Fruit fly (Drosophila melanogaster) whole organism, adult: ENCODE results near the gene CheB38c.
A peak's percentile ranks its signal among the peaks of the same experiment; 100 is the strongest.

Source experiments
- CG11617 ChIP-seq: fragments of 200-800 bp; sonication (Bioruptor generic); optimal IDR thresholded peaks from 2 replicates; lab custom pipeline; 2017; ENCODE audit warnings: mild to moderate bottlenecking, missing biosample characterization, missing genetic modification reagents, missing genetic modification characterization
- CG12768 ChIP-seq: fragments of 200-800 bp; sonication (Bioruptor generic); optimal IDR thresholded peaks from 2 replicates; lab custom pipeline; 2017; ENCODE audit warnings: missing biosample characterization, missing genetic modification characterization, mild to moderate bottlenecking, moderate library complexity, missing genetic modification reagents
- CG14711 ChIP-seq: fragments of 200-800 bp; sonication (Bioruptor generic); optimal IDR thresholded peaks from 2 replicates; lab custom pipeline; 2018; ENCODE audit warnings: missing biosample characterization, mild to moderate bottlenecking, missing genetic modification characterization, moderate library complexity
- CG1620 ChIP-seq: fragments of 200-800 bp; sonication (Bioruptor generic); optimal IDR thresholded peaks from 2 replicates; lab custom pipeline; 2016; ENCODE audit warnings: missing biosample characterization, missing genetic modification characterization
- CG33017 ChIP-seq: fragments of 200-800 bp; sonication (Bioruptor generic); optimal IDR thresholded peaks from 2 replicates; lab custom pipeline; 2018; ENCODE audit warnings: missing biosample characterization, mild to moderate bottlenecking, missing genetic modification characterization, moderate library complexity
- CG5204 ChIP-seq: fragments of 200-800 bp; sonication (Bioruptor generic); optimal IDR thresholded peaks from 2 replicates; lab custom pipeline; 2016; ENCODE audit warnings: missing biosample characterization, missing genetic modification characterization
- CG7045 ChIP-seq: fragments of 200-800 bp; sonication (Bioruptor generic); optimal IDR thresholded peaks from 2 replicates; lab custom pipeline; 2017; ENCODE audit warnings: missing biosample characterization, mild to moderate bottlenecking, missing genetic modification characterization
- CG7101 ChIP-seq: fragments of 200-800 bp; sonication (Bioruptor generic); optimal IDR thresholded peaks from 2 replicates; lab custom pipeline; 2018; ENCODE audit warnings: missing biosample characterization, mild to moderate bottlenecking, missing genetic modification characterization, moderate library complexity
- Clk ChIP-seq: fragments of 200-800 bp; sonication (Bioruptor generic); optimal IDR thresholded peaks from 2 replicates; lab custom pipeline; 2017; ENCODE audit warnings: missing biosample characterization, missing genetic modification characterization
- Crg-1 ChIP-seq: fragments of 200-800 bp; sonication (Bioruptor generic); optimal IDR thresholded peaks from 2 replicates; lab custom pipeline; 2016; ENCODE audit warnings: missing biosample characterization, missing genetic modification characterization
- Hr96 ChIP-seq: fragments of 200-800 bp; sonication (Bioruptor generic); optimal IDR thresholded peaks from 2 replicates; lab custom pipeline; 2016; ENCODE audit warnings: missing biosample characterization, missing genetic modification characterization
- Mnt ChIP-seq: fragments of 200-800 bp; sonication (Bioruptor generic); optimal IDR thresholded peaks from 2 replicates; lab custom pipeline; 2016; ENCODE audit warnings: missing biosample characterization, mild to moderate bottlenecking, missing genetic modification characterization
- bab1 ChIP-seq: fragments of 200-800 bp; sonication (Bioruptor generic); optimal IDR thresholded peaks from 3 replicates; lab custom pipeline; 2019; ENCODE audit warnings: missing biosample characterization, mild to moderate bottlenecking, missing genetic modification characterization, moderate library complexity
- cic ChIP-seq: fragments of 200-800 bp; sonication (Bioruptor generic); optimal IDR thresholded peaks from 2 replicates; lab custom pipeline; 2017; ENCODE audit warnings: missing biosample characterization, mild to moderate bottlenecking, missing genetic modification characterization, moderate library complexity
- cnc ChIP-seq, 2 experiments: fragments of >200 bp; optimal IDR thresholded peaks; 2 replicates each; lab custom pipeline; 2017
- kay ChIP-seq: fragments of 200-800 bp; sonication (Bioruptor generic); peaks from one replicate; lab custom pipeline; 2016; ENCODE audit warnings: missing biosample characterization, missing genetic modification characterization, borderline replicate concordance
- ovo ChIP-seq: fragments of 200-800 bp; sonication (Bioruptor generic); optimal IDR thresholded peaks from 2 replicates; lab custom pipeline; 2016; ENCODE audit warnings: missing biosample characterization, missing genetic modification characterization
- pad ChIP-seq: fragments of 200-800 bp; sonication (Bioruptor generic); optimal IDR thresholded peaks from 3 replicates; lab custom pipeline; 2017; ENCODE audit warnings: missing biosample characterization, missing genetic modification characterization, mild to moderate bottlenecking, moderate library complexity, missing genetic modification reagents
- tj ChIP-seq: fragments of 200-800 bp; sonication (Bioruptor generic); optimal IDR thresholded peaks from 3 replicates; lab custom pipeline; 2017; ENCODE audit warnings: missing biosample characterization, mild to moderate bottlenecking, missing genetic modification characterization, moderate library complexity
- toe ChIP-seq: fragments of 200-800 bp; sonication (Bioruptor generic); optimal IDR thresholded peaks from 2 replicates; lab custom pipeline; 2016; ENCODE audit warnings: missing biosample characterization, missing genetic modification characterization

CheB38c gene

dm6 chr2L:20785333-20785732 is 35.3 kb downstream of the CheB38c start:
- TF ChIP-seq CG11617 (GFP tag; lab: Kevin White, UChicago) (no peak), bab1 (GFP tag; lab: Kevin White, UChicago) (no peak), cic (GFP tag; lab: Kevin White, UChicago) (no peak), pad (no peak), CG7101 (tag; lab: Kevin White, UChicago) (no peak), CG33017 (tag; lab: Kevin White, UChicago) (no peak), kay (GFP tag; lab: Kevin White, UChicago) (no peak), CG5204 (no peak), CG7045 (GFP tag; lab: Kevin White, UChicago) (no peak), Clk (GFP tag; lab: Kevin White, UChicago) (no peak), Hr96 (GFP tag; lab: Kevin White, UChicago) (no peak), Mnt (no peak)

dm6 chr2L:20783908-20784307 is 36.8 kb downstream of the CheB38c start:
- TF ChIP-seq ovo, result no peak
- no peak for TF ChIP-seq CG33017 (tag; lab: Kevin White, UChicago)
- no peak for TF ChIP-seq CG5204
- no peak for TF ChIP-seq CG7045 (GFP tag; lab: Kevin White, UChicago)
- TF ChIP-seq CG1620 (GFP tag; lab: Kevin White, UChicago), result no peak
- TF ChIP-seq CG7101 (tag; lab: Kevin White, UChicago), result no peak
- TF ChIP-seq kay (GFP tag; lab: Kevin White, UChicago), result no peak
- TF ChIP-seq CG12768 (GFP tag; lab: Kevin White, UChicago), result no peak
- TF ChIP-seq cic (GFP tag; lab: Kevin White, UChicago), result no peak
- no peak for TF ChIP-seq toe (GFP tag; lab: Kevin White, UChicago)
- TF ChIP-seq Clk (GFP tag; lab: Kevin White, UChicago), result no peak
- no peak for TF ChIP-seq bab1 (GFP tag; lab: Kevin White, UChicago)
- TF ChIP-seq Hr96 (GFP tag; lab: Kevin White, UChicago), result no peak
- TF ChIP-seq cnc (optimal IDR thresholded peaks at IDR 0.05; lab: Kevin White, UChicago), result no peak

dm6 chr2L:20783044-20783443 is 37.6 kb downstream of the CheB38c start:
- TF ChIP-seq ovo (peak; percentile 86), toe (GFP tag; lab: Kevin White, UChicago) (peak; percentile 34), CG5204 (no peak), pad (peak; percentile 28)

- TF ChIP-seq cnc (optimal IDR thresholded peaks at IDR 0.05; lab: Kevin White, UChicago), result no peak
- peak; percentile 69 for TF ChIP-seq kay (GFP tag; lab: Kevin White, UChicago)
- peak; percentile 81 for TF ChIP-seq CG12768 (GFP tag; lab: Kevin White, UChicago)
- TF ChIP-seq bab1 (GFP tag; lab: Kevin White, UChicago), result no peak
- TF ChIP-seq Hr96 (GFP tag; lab: Kevin White, UChicago), result no peak
- TF ChIP-seq CG1620 (GFP tag; lab: Kevin White, UChicago), result peak; percentile 21
- TF ChIP-seq Mnt, result peak; percentile 37
- TF ChIP-seq Clk (GFP tag; lab: Kevin White, UChicago), result peak; percentile 45
- peak; percentile 82 for TF ChIP-seq cic (GFP tag; lab: Kevin White, UChicago)
- TF ChIP-seq CG33017 (tag; lab: Kevin White, UChicago), result peak; percentile 79
- TF ChIP-seq pad, result peak; percentile 56
- no peak for TF ChIP-seq tj (GFP tag; lab: Kevin White, UChicago)
- TF ChIP-seq ovo, result peak; percentile 39
- TF ChIP-seq toe (GFP tag; lab: Kevin White, UChicago), result peak; percentile 15
- peak; percentile 78 for TF ChIP-seq CG7045 (GFP tag; lab: Kevin White, UChicago)
- peak; percentile 64 for TF ChIP-seq CG11617 (GFP tag; lab: Kevin White, UChicago)
- peak; percentile 9 for TF ChIP-seq CG5204
- TF ChIP-seq Crg-1 (GFP tag; lab: Kevin White, UChicago), result peak; percentile 39
- TF ChIP-seq CG14711 (tag; lab: Kevin White, UChicago), result peak; percentile 9
- TF ChIP-seq CG7101 (tag; lab: Kevin White, UChicago), result peak; percentile 72
Measured at dm6 chr2L:20780768-20781167, 39.9 kb downstream of the CheB38c start.

dm6 chr2L:20778380-20778779 is 42.3 kb downstream of the CheB38c start:
- TF ChIP-seq Mnt (no peak), Clk (GFP tag; lab: Kevin White, UChicago) (no peak), tj (GFP tag; lab: Kevin White, UChicago) (no peak), bab1 (GFP tag; lab: Kevin White, UChicago) (no peak), CG1620 (GFP tag; lab: Kevin White, UChicago) (no peak), kay (GFP tag; lab: Kevin White, UChicago) (no peak), cnc (optimal IDR thresholded peaks at IDR 0.05; lab: Kevin White, UChicago) (no peak), CG12768 (GFP tag; lab: Kevin White, UChicago) (no peak), CG33017 (tag; lab: Kevin White, UChicago) (no peak), Crg-1 (GFP tag; lab: Kevin White, UChicago) (no peak), CG7045 (GFP tag; lab: Kevin White, UChicago) (no peak), Hr96 (GFP tag; lab: Kevin White, UChicago) (no peak), cic (GFP tag; lab: Kevin White, UChicago) (no peak), CG11617 (GFP tag; lab: Kevin White, UChicago) (no peak), ovo (no peak), pad (no peak), CG14711 (tag; lab: Kevin White, UChicago) (no peak), CG7101 (tag; lab: Kevin White, UChicago) (no peak), CG5204 (no peak)

dm6 chr2L:20776940-20777502 is 43.6 kb downstream of the CheB38c start:
- TF ChIP-seq Mnt (no peak), cnc (optimal IDR thresholded peaks at IDR 0.05; lab: Kevin White, UChicago) (no peak), CG7101 (tag; lab: Kevin White, UChicago) (no peak), CG14711 (tag; lab: Kevin White, UChicago) (no peak), tj (GFP tag; lab: Kevin White, UChicago) (no peak), Crg-1 (GFP tag; lab: Kevin White, UChicago) (no peak)
